Fruit fly (Drosophila melanogaster) whole organism, embryonic: ENCODE results near the gene CG17633.
A peak's percentile ranks its signal among the peaks of the same experiment; 100 is the strongest.

Experiments used
- ATbp ChIP-seq: fragments of 200-800 bp; sonication (Bioruptor generic); optimal IDR thresholded peaks from 2 replicates; lab custom pipeline; 2017; ENCODE audit warnings: missing biosample characterization, mild to moderate bottlenecking, missing genetic modification characterization, missing genetic modification reagents
- Bgb ChIP-seq: fragments of 200-800 bp; sonication (Bioruptor generic); IDR thresholded peaks from 2 replicates; pipeline ENCODE4 v1.3.6; 2022; ENCODE audit warnings: missing biosample characterization, missing genetic modification characterization; ENCODE audit not compliant: partially characterized antibody
- CG10366 ChIP-seq: fragments of 200-800 bp; sonication (Bioruptor generic); IDR thresholded peaks from 2 replicates; pipeline ENCODE4 v1.3.6; 2022; ENCODE audit warnings: missing biosample characterization, missing genetic modification characterization
- CG10565 ChIP-seq: fragments of 200-800 bp; sonication (Bioruptor generic); optimal IDR thresholded peaks from 3 replicates; lab custom pipeline; 2016; ENCODE audit warnings: missing biosample characterization, mild to moderate bottlenecking, missing genetic modification characterization
- CG11723 ChIP-seq: fragments of 200-800 bp; sonication (Bioruptor generic); optimal IDR thresholded peaks from 2 replicates; lab custom pipeline; 2017; ENCODE audit warnings: missing biosample characterization, mild to moderate bottlenecking, missing genetic modification characterization
- CG12155 ChIP-seq: fragments of 200-800 bp; sonication (Bioruptor generic); optimal IDR thresholded peaks from 3 replicates; lab custom pipeline; 2016; ENCODE audit warnings: missing biosample characterization, missing genetic modification characterization
- CG12744 ChIP-seq: fragments of 200-800 bp; sonication (Bioruptor generic); optimal IDR thresholded peaks from 2 replicates; lab custom pipeline; 2016; ENCODE audit warnings: missing biosample characterization, missing genetic modification characterization
- CG12942 ChIP-seq: fragments of 200-800 bp; sonication (Bioruptor generic); optimal IDR thresholded peaks from 3 replicates; lab custom pipeline; 2016; ENCODE audit warnings: missing biosample characterization, missing genetic modification characterization
- CG14710 ChIP-seq: fragments of 200-800 bp; sonication (Bioruptor generic); optimal IDR thresholded peaks from 3 replicates; lab custom pipeline; 2019; ENCODE audit warnings: missing biosample characterization, mild to moderate bottlenecking, missing genetic modification characterization, moderate library complexity
- CG15011 ChIP-seq: fragments of 200-800 bp; sonication (Bioruptor generic); optimal IDR thresholded peaks from 3 replicates; lab custom pipeline; 2018; ENCODE audit warnings: missing biosample characterization, mild to moderate bottlenecking, missing genetic modification characterization
- CG2889 ChIP-seq: fragments of 200-800 bp; sonication (Bioruptor generic); IDR thresholded peaks from 3 replicates; pipeline ENCODE4 v1.3.6; 2022; ENCODE audit warnings: missing biosample characterization, missing genetic modification characterization
- CG3407 ChIP-seq: fragments of 200-800 bp; sonication (Bioruptor generic); optimal IDR thresholded peaks from 2 replicates; lab custom pipeline; 2018; ENCODE audit warnings: missing biosample characterization, mild to moderate bottlenecking, missing genetic modification characterization
- CG34224 ChIP-seq: fragments of 200-800 bp; sonication (Bioruptor generic); IDR thresholded peaks from 3 replicates; pipeline ENCODE4 v1.3.6; 2022; ENCODE audit warnings: missing biosample characterization, missing genetic modification characterization; ENCODE audit not compliant: partially characterized antibody
- CG34422 ChIP-seq: fragments of 200-800 bp; sonication (Bioruptor generic); IDR thresholded peaks from 3 replicates; pipeline ENCODE4 v1.3.6; 2022; ENCODE audit warnings: missing biosample characterization, missing genetic modification characterization
- CG3838 ChIP-seq: fragments of 200-800 bp; sonication (Bioruptor generic); optimal IDR thresholded peaks from 3 replicates; lab custom pipeline; 2016; ENCODE audit warnings: missing biosample characterization, missing genetic modification characterization
- CG4328 ChIP-seq: fragments of 200-800 bp; sonication (Bioruptor generic); optimal IDR thresholded peaks from 3 replicates; lab custom pipeline; 2017; ENCODE audit warnings: missing biosample characterization, missing genetic modification reagents, missing genetic modification characterization
- CG43689 ChIP-seq: fragments of 200-800 bp; sonication (Bioruptor generic); IDR thresholded peaks from 2 replicates; pipeline ENCODE4 v1.3.6; 2022; ENCODE audit warnings: missing biosample characterization, missing genetic modification characterization
- CG4404 ChIP-seq: fragments of 200-800 bp; sonication (Bioruptor generic); IDR thresholded peaks from 2 replicates; pipeline ENCODE4 v1.3.6; 2022; ENCODE audit warnings: missing biosample characterization, missing genetic modification characterization
- CG4617 ChIP-seq: fragments of 200-800 bp; sonication (Bioruptor generic); optimal IDR thresholded peaks from 3 replicates; lab custom pipeline; 2016; ENCODE audit warnings: missing biosample characterization, missing genetic modification characterization, borderline replicate concordance
- CG7357 ChIP-seq: fragments of 200-800 bp; sonication (Bioruptor generic); IDR thresholded peaks from 3 replicates; pipeline ENCODE4 v1.3.6; 2022; ENCODE audit warnings: missing biosample characterization, missing genetic modification characterization
- CG7987 ChIP-seq: fragments of 200-800 bp; sonication (Bioruptor generic); optimal IDR thresholded peaks from 2 replicates; lab custom pipeline; 2018; ENCODE audit warnings: missing biosample characterization, mild to moderate bottlenecking, missing genetic modification characterization, moderate library complexity
- D19B ChIP-seq: fragments of 200-800 bp; sonication (Bioruptor generic); optimal IDR thresholded peaks from 2 replicates; lab custom pipeline; 2017; ENCODE audit warnings: missing biosample characterization, mild to moderate bottlenecking, missing genetic modification characterization
- Dp ChIP-seq: fragments of 200-800 bp; sonication (Bioruptor generic); optimal IDR thresholded peaks from 2 replicates; lab custom pipeline; 2018; ENCODE audit warnings: missing biosample characterization, mild to moderate bottlenecking, missing genetic modification characterization, moderate library complexity
- Fer2 ChIP-seq: fragments of 200-800 bp; sonication (Bioruptor generic); optimal IDR thresholded peaks from 2 replicates; lab custom pipeline; 2018; ENCODE audit warnings: missing biosample characterization, mild to moderate bottlenecking, missing genetic modification characterization, moderate library complexity
- Meics ChIP-seq: fragments of 200-800 bp; sonication (Bioruptor generic); optimal IDR thresholded peaks from 2 replicates; lab custom pipeline; 2017; ENCODE audit warnings: missing biosample characterization, mild to moderate bottlenecking, missing genetic modification characterization
- Mrtf ChIP-seq: fragments of 200-800 bp; sonication (Bioruptor generic); IDR thresholded peaks from 3 replicates; pipeline ENCODE4 v1.3.6; 2022; ENCODE audit warnings: missing biosample characterization, missing genetic modification characterization
- Rfx ChIP-seq: fragments of 200-800 bp; sonication (Bioruptor generic); IDR thresholded peaks from 2 replicates; pipeline ENCODE4 v1.3.6; 2022; ENCODE audit warnings: missing biosample characterization, missing genetic modification characterization
- Scr ChIP-seq: fragments of 200-800 bp; sonication (Bioruptor generic); IDR thresholded peaks from 2 replicates; pipeline ENCODE4 v1.3.6; 2022; ENCODE audit warnings: missing biosample characterization, missing genetic modification characterization; ENCODE audit not compliant: partially characterized antibody
- Sin3A ChIP-seq: fragments of >200 bp; optimal IDR thresholded peaks from 2 replicates; lab custom pipeline; 2018
- Ssrp ChIP-seq: fragments of 200-800 bp; sonication (Bioruptor generic); optimal IDR thresholded peaks from 2 replicates; lab custom pipeline; 2018; ENCODE audit warnings: missing biosample characterization, mild to moderate bottlenecking, missing genetic modification characterization, moderate library complexity
- Trl ChIP-seq, 3 experiments: fragments of >200 bp in 2 of 3; fragments of 200-800 bp in 1 of 3; sonication (Bioruptor generic) in 1 of 3; optimal IDR thresholded peaks; 2 replicates in 1 of 3; 3 replicates in 2 of 3; lab custom pipeline; 2016 to 2017; ENCODE audit warnings: missing biosample characterization in 1 of 3, missing genetic modification characterization in 1 of 3
- Vsx1 ChIP-seq: fragments of 200-800 bp; sonication (Bioruptor generic); optimal IDR thresholded peaks from 2 replicates; lab custom pipeline; 2017; ENCODE audit warnings: missing biosample characterization, mild to moderate bottlenecking, missing genetic modification characterization, missing genetic modification reagents
- ato ChIP-seq: fragments of 200-800 bp; sonication (Bioruptor generic); IDR thresholded peaks from 2 replicates; pipeline ENCODE4 v1.3.6; 2022; ENCODE audit warnings: missing biosample characterization, missing genetic modification characterization; ENCODE audit not compliant: partially characterized antibody
- cato ChIP-seq: fragments of 200-800 bp; sonication (Bioruptor generic); optimal IDR thresholded peaks from 2 replicates; lab custom pipeline; 2016; ENCODE audit warnings: missing biosample characterization, missing genetic modification characterization, borderline replicate concordance
- chinmo ChIP-seq: fragments of 200-800 bp; sonication (Bioruptor generic); IDR thresholded peaks from 4 replicates; pipeline ENCODE4 v1.3.6; 2022; ENCODE audit warnings: missing biosample characterization, missing genetic modification characterization; ENCODE audit not compliant: partially characterized antibody
- dm ChIP-seq: fragments of 200-800 bp; sonication (Bioruptor generic); optimal IDR thresholded peaks from 3 replicates; lab custom pipeline; 2016; ENCODE audit warnings: missing biosample characterization, missing genetic modification characterization
- dmrt11E ChIP-seq: fragments of 200-800 bp; sonication (Bioruptor generic); optimal IDR thresholded peaks from 3 replicates; lab custom pipeline; 2018; ENCODE audit warnings: missing biosample characterization, mild to moderate bottlenecking, missing genetic modification characterization, moderate library complexity
- dpn ChIP-seq, 2 experiments: fragments of 200-800 bp; sonication (Bioruptor generic); optimal IDR thresholded peaks; 3 replicates each; lab custom pipeline; 2016; ENCODE audit warnings: missing biosample characterization in 2 of 2, missing genetic modification characterization in 2 of 2
- dysf ChIP-seq: fragments of 200-800 bp; sonication (Bioruptor generic); IDR thresholded peaks from 3 replicates; pipeline ENCODE4 v1.3.6; 2022; ENCODE audit warnings: missing biosample characterization, missing genetic modification characterization
- esg ChIP-seq: fragments of 200-800 bp; sonication (Bioruptor generic); conservative IDR thresholded peaks from 2 replicates; pipeline ENCODE4 v1.3.6; 2022; ENCODE audit warnings: missing biosample characterization, missing genetic modification characterization
- gfzf ChIP-seq: fragments of 200-800 bp; sonication (Bioruptor generic); optimal IDR thresholded peaks from 2 replicates; lab custom pipeline; 2016; ENCODE audit warnings: missing biosample characterization, mild to moderate bottlenecking, missing genetic modification characterization, moderate library complexity
- inv ChIP-seq: fragments of 200-800 bp; sonication (Bioruptor generic); IDR thresholded peaks from 2 replicates; pipeline ENCODE4 v1.3.6; 2022; ENCODE audit warnings: missing biosample characterization, missing genetic modification characterization; ENCODE audit not compliant: partially characterized antibody
- peb ChIP-seq: fragments of 200-800 bp; sonication (Bioruptor generic); IDR thresholded peaks from 2 replicates; pipeline ENCODE4 v1.3.6; 2022; ENCODE audit warnings: missing biosample characterization, missing genetic modification characterization
- pnt ChIP-seq: fragments of 200-800 bp; sonication (Bioruptor generic); optimal IDR thresholded peaks from 3 replicates; lab custom pipeline; 2016; ENCODE audit warnings: missing biosample characterization, missing genetic modification characterization
- run ChIP-seq: fragments of 200-800 bp; sonication (Bioruptor generic); optimal IDR thresholded peaks from 3 replicates; lab custom pipeline; 2018; ENCODE audit warnings: missing biosample characterization, mild to moderate bottlenecking, missing genetic modification characterization
- tio ChIP-seq: fragments of 200-800 bp; sonication (Bioruptor generic); optimal IDR thresholded peaks from 2 replicates; lab custom pipeline; 2017; ENCODE audit warnings: missing biosample characterization, missing genetic modification characterization, inconsistent platforms
- trem ChIP-seq: fragments of 200-800 bp; optimal IDR thresholded peaks from 3 replicates; lab custom pipeline; 2019; ENCODE audit warnings: missing biosample characterization, mild to moderate bottlenecking, missing genetic modification characterization, moderate library complexity
- vfl ChIP-seq: fragments of 200-800 bp; sonication (Bioruptor generic); optimal IDR thresholded peaks from 2 replicates; lab custom pipeline; 2016; ENCODE audit warnings: missing biosample characterization, missing genetic modification characterization
- zfh2 ChIP-seq: fragments of 200-800 bp; sonication (Bioruptor generic); optimal IDR thresholded peaks from 2 replicates; lab custom pipeline; 2016; ENCODE audit warnings: missing biosample characterization, missing genetic modification characterization

The CG17633 gene

DNA sequence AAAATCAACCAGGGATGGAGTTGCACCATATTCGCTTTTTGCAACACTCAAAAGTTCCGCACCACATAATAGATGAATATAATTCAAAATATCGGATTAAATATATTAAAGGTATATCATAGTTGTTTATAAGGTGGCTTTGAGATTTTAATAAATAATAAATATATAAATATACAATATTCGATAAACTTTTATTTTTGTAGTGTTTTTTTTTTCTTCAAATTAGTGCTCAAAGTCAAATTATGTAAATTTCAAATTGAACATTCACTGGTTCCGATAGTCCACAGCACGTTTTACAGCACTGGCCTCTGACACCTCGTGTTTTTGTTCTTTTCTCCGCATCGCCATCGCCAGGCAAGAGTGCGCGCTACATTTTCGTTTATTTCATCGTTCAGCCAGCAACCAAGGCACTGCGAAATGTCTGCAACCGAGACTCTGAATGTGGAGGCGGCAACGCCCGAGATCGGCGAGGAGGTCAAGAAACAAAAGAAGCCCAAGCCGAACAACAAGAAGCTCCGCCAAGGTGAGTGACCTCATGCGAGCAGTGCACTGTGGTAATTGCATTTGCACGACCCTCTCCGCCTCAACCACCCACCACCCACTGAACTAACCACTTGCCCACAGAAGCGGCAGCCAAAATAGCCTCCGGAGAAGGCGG, 5.5 kb upstream of the CG17633 start, which contains the start of the genes Taf11 and und (continued):
- TF ChIP-seq CG43689 (GFP tag; lab: Robert Waterston, UW) (no peak), D19B (GFP tag; lab: Kevin White, UChicago) (no peak), CG2889 (no peak), CG15011 (no peak), Meics (peak; percentile 46), dysf (peak; percentile 42; the same call in 1 of the 3 replicates), vfl (GFP tag; lab: Kevin White, UChicago) (no peak), CG3407 (GFP tag; lab: Kevin White, UChicago) (no peak), dmrt11E (tag; lab: Kevin White, UChicago) (peak; percentile 15), tio (no peak), CG34224 (GFP tag; lab: Robert Waterston, UW) (peak; percentile 47; the same call in 2 of the 3 replicates), CG7987 (GFP tag; lab: Kevin White, UChicago) (no peak), dm (GFP tag; lab: Kevin White, UChicago) (peak; percentile 90), gfzf (no peak), pnt (no peak), Vsx1 (GFP tag; lab: Kevin White, UChicago) (no peak), chinmo (GFP tag; lab: Robert Waterston, UW) (no peak), zfh2 (GFP tag; lab: Kevin White, UChicago) (no peak), CG7357 (GFP tag; lab: Robert Waterston, UW) (no peak), CG3838 (GFP tag; lab: Kevin White, UChicago) (no peak), CG11723 (GFP tag; lab: Kevin White, UChicago) (no peak), CG4617 (GFP tag; lab: Kevin White, UChicago) (peak; percentile 46), trem (tag; lab: Kevin White, UChicago) (peak; percentile 20), Dp (GFP tag; lab: Kevin White, UChicago) (peak; percentile 37), Trl (optimal IDR thresholded peaks at IDR 0.05; lab: Kevin White, UChicago) (no peak), Trl (GFP tag; optimal IDR thresholded peaks at IDR 0.05; lab: Kevin White, UChicago) (no peak), CG4404 (GFP tag; lab: Robert Waterston, UW) (peak; percentile 33; the same call in 1 of the 2 replicates), Ssrp (peak; percentile 26), Rfx (GFP tag; lab: Robert Waterston, UW) (peak; percentile 57; the same call in 1 of the 2 replicates), CG12744 (GFP tag; lab: Kevin White, UChicago) (no peak), cato (GFP tag; lab: Kevin White, UChicago) (no peak), esg (no peak), CG14710 (peak; percentile 72), peb (GFP tag; lab: Robert Waterston, UW) (no peak), Bgb (GFP tag; lab: Robert Waterston, UW) (peak; percentile 59), Mrtf (no peak), run (tag; lab: Kevin White, UChicago) (no peak), Fer2 (tag; lab: Kevin White, UChicago) (peak; percentile 3), CG12155 (GFP tag; lab: Kevin White, UChicago) (peak; percentile 42), inv (peak; percentile 77), CG10565 (GFP tag; lab: Kevin White, UChicago) (no peak), CG12942 (no peak), ATbp (GFP tag; lab: Kevin White, UChicago) (no peak), dpn (GFP tag; optimal IDR thresholded peaks at IDR 0.05; lab: Kevin White, UChicago) (peak in 1 of 2 experiments; percentile 53), Sin3A (lab: Kevin White, UChicago) (peak; percentile 19), CG10366 (no peak), CG4328 (GFP tag; lab: Kevin White, UChicago) (peak; percentile 17), ato (GFP tag; lab: Robert Waterston, UW) (no peak), CG34422 (GFP tag; lab: Robert Waterston, UW) (peak; percentile 30; the same call in 2 of the 3 replicates), Scr (peak; percentile 83)
